Worm (Caenorhabditis elegans): ENCODE data around the gene Y51H7BR.7.

DNA sequence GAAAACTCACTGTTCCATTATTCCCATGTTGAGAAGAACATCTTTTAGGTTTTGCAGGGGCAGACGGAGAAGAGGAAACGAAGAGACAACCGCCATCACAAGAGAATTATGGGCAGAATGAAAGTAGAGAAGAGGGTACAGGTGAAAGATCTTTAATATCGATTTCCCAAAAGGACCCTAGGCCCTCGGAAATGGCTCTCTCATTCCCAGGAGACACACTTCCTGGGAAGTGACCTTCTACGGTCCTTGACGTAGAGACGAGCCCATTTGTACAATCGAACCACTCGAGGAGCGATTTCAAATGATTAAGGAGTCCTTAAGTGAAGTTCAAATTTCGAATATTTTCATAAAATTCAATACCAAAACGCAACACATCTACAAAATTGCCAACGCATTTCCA, 45.6 kb upstream of the Y51H7BR.7 start, which contains the start of gene fbxb-46:
- TF ChIP-seq nhr-28 (tag; optimal IDR thresholded peaks at IDR 0.05) = no peak
- TF ChIP-seq snpc-4 (tag; optimal IDR thresholded peaks at IDR 0.05) = no peak
- no peak for TF ChIP-seq pqm-1 (tag; optimal IDR thresholded peaks at IDR 0.05)
- TF ChIP-seq lin-39 (tag; optimal IDR thresholded peaks at IDR 0.05) = no peak
- no peak for TF ChIP-seq nhr-11 (tag; optimal IDR thresholded peaks at IDR 0.05)
- no peak for TF ChIP-seq fkh-10 (GFP tag; optimal IDR thresholded peaks at IDR 0.05)
- no peak for TF ChIP-seq nhr-47 (tag; optimal IDR thresholded peaks at IDR 0.05)
- no peak for TF ChIP-seq snu-23 (GFP tag; optimal IDR thresholded peaks at IDR 0.05)
- no peak for TF ChIP-seq fos-1 (tag; optimal IDR thresholded peaks at IDR 0.05)
- no peak for TF ChIP-seq jun-1 (tag; optimal IDR thresholded peaks at IDR 0.05)
- no peak for TF ChIP-seq efl-1 (optimal IDR thresholded peaks at IDR 0.05)
- no peak for TF ChIP-seq efl-1 (GFP tag; optimal IDR thresholded peaks at IDR 0.05 in 1 of 2)
- no peak for TF ChIP-seq C34B4.2 (tag; optimal IDR thresholded peaks at IDR 0.05)
- TF ChIP-seq tbx-2 (tag; optimal IDR thresholded peaks at IDR 0.05) = no peak
- no peak for TF ChIP-seq unc-98 (GFP tag; IDR thresholded peaks at IDR 0.05)

Measured in whole organism, L1 larva.